Worm (Caenorhabditis elegans) whole organism, L4/young adult: Measurements from ENCODE around the gene K02E7.1.

Source experiments
- W03F9.2 ChIP-seq: fragments of 150-350 bp; optimal IDR thresholded peaks from 2 replicates; lab custom pipeline; 2014; ENCODE audit warnings: missing biosample characterization, missing genetic modification characterization
- dao-5 ChIP-seq: sonication (generic microtip); optimal IDR thresholded peaks from 2 replicates; lab custom pipeline; 2016; ENCODE audit warnings: missing genotype, missing genetic modification characterization, moderate library complexity, missing compliant biosample characterization
- him-1 ChIP-seq: sonication (generic microtip); optimal IDR thresholded peaks from 2 replicates; lab custom pipeline; 2016; ENCODE audit warnings: missing genotype, missing genetic modification reagents, missing genetic modification characterization, missing compliant biosample characterization

The K02E7.1 gene

ce11 chrII:1106914-1107597, 24.1 kb downstream of the K02E7.1 start, which contains the start of gene col-40:
TSS of gene col-40 (minus strand) at chrII:1106964.
- TF ChIP-seq W03F9.2 (tag; lab: Kevin White, UChicago): no peak
- no peak for TF ChIP-seq dao-5
- no peak for TF ChIP-seq him-1 (tag; lab: Kevin White, UChicago)

DNA sequence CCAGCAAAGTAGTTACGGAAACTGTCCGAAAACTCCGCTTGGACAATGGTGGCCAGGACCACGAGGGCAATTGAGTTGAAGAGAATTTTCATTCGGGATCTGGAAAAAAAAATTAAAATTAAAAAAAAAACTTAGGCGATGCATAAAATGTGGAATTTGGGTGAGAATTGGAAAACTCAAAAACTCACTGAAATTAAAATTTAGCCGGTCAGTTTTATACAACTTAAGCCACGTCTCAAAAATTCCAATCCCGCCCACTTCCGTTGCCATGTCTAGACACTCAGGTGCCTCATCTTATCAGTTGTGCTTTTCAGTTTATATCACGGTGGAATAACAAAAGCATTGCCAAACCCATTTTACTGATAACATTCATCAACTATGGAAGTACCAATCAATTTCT, 27.9 kb downstream of the K02E7.1 start, which contains the start of gene lips-11:
TSS of gene lips-11 (minus strand) at position 101 of the 400 bp plus-strand sequence.
- TF ChIP-seq W03F9.2 (tag; lab: Kevin White, UChicago): no peak
- TF ChIP-seq him-1 (tag; lab: Kevin White, UChicago): no peak
- no peak for TF ChIP-seq dao-5

DNA sequence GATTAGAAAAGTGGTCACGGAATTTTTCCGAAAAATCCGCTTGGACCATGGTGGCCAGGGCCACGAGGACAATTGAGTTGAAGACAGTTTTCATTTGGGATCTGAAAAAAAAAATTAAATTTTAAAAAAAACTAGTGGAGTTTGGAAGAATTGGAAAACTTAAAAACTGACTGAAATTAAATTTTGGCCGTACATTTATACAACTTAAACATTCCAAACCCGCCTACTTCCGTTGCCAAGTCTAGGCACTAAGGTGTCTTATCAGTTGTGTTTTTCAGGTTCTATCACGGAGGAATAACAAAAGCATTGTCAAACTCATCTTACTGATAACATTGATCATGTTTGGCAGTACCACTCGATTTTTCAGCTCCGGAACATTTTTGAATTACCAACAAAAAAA, 31.2 kb downstream of the K02E7.1 start, which contains the start of gene lips-12:
TSS of gene lips-12 (minus strand) at position 101 of the 400 bp plus-strand sequence.
- TF ChIP-seq him-1 (tag; lab: Kevin White, UChicago) (no peak), W03F9.2 (tag; lab: Kevin White, UChicago) (no peak), dao-5 (no peak)

ce11 chrII:1116521-1116920, 33.6 kb downstream of the K02E7.1 start:
- TF ChIP-seq dao-5 (no peak), W03F9.2 (tag; lab: Kevin White, UChicago) (no peak), him-1 (tag; lab: Kevin White, UChicago) (no peak)

- no peak for TF ChIP-seq dao-5
- no peak for TF ChIP-seq him-1 (tag; lab: Kevin White, UChicago)
- TF ChIP-seq W03F9.2 (tag; lab: Kevin White, UChicago): no peak
Measured at ce11 chrII:1117992-1118729, 35.2 kb downstream of the K02E7.1 start, which contains the start of gene lips-13. TSS of gene lips-13 (minus strand) at chrII:1118042.

DNA sequence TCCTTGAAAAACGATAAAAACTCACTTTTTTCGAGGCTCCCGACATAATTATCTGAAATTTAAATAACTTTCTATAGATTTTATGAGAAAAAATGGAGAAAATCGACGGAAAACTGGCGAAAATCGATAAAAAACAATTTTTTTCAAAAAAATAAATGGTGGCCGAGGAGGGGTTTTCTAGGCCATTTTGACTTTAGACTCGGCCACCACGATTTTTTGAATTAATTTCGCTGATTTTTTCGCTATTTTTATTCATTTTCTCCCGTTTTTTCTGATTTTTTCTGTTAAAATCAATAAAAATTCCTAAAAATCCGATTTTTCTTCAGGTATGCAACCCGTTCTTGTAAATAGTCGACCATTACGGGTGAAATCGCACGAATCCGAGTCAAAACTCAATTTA, 40.2 kb downstream of the K02E7.1 start, which contains the start of the genes sut-1 and eri-3:
TSS of gene sut-1 (minus strand) at position 58 of the 400 bp plus-strand sequence.
TSS of gene eri-3 (plus strand) at position 327 of the 400 bp plus-strand sequence.
- no peak for TF ChIP-seq W03F9.2 (tag; lab: Kevin White, UChicago)
- no peak for TF ChIP-seq him-1 (tag; lab: Kevin White, UChicago)
- TF ChIP-seq dao-5: no peak

- TF ChIP-seq W03F9.2 (tag; lab: Kevin White, UChicago) (no peak), him-1 (tag; lab: Kevin White, UChicago) (no peak), dao-5 (no peak)
Measured at ce11 chrII:1124757-1125156, 41.8 kb downstream of the K02E7.1 start.

- TF ChIP-seq him-1 (tag; lab: Kevin White, UChicago) (no peak), dao-5 (no peak), W03F9.2 (tag; lab: Kevin White, UChicago) (no peak)
Measured at ce11 chrII:1126472-1126871, 43.5 kb downstream of the K02E7.1 start.

- TF ChIP-seq W03F9.2 (tag; lab: Kevin White, UChicago) (no peak), dao-5 (no peak), him-1 (tag; lab: Kevin White, UChicago) (no peak)
Measured at ce11 chrII:1127676-1128075, 44.7 kb downstream of the K02E7.1 start, which contains the start of gene taf-6.1. TSS of gene taf-6.1 (plus strand) at chrII:1127976.

- TF ChIP-seq W03F9.2 (tag; lab: Kevin White, UChicago) (no peak), him-1 (tag; lab: Kevin White, UChicago) (no peak), dao-5 (no peak)
Measured at ce11 chrII:1130241-1130640, 47.3 kb downstream of the K02E7.1 start.

DNA sequence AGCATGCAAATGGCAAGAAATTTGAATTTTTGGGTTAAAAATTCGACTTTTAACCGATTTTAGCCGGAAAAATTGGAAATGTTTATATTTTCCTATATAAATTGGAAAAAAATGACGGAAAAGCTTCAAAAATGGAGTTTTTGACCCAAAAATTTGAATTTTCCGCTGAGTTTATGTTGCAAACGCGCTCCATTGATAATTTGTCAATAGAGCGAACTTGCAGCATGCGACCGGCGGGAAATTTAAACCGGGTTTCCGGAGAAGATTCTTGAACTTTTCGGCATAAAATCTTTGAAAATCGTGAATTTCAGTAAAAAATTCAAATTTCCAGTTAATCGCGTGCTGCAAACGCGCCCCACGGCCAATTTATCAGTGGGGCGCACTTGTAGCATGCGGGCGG, 48.4 kb downstream of the K02E7.1 start:
- TF ChIP-seq dao-5 (no peak), him-1 (tag; lab: Kevin White, UChicago) (no peak), W03F9.2 (tag; lab: Kevin White, UChicago) (no peak)

- TF ChIP-seq him-1 (tag; lab: Kevin White, UChicago): no peak
Measured at ce11 chrII:1131821-1132220, 48.9 kb downstream of the K02E7.1 start.

DNA sequence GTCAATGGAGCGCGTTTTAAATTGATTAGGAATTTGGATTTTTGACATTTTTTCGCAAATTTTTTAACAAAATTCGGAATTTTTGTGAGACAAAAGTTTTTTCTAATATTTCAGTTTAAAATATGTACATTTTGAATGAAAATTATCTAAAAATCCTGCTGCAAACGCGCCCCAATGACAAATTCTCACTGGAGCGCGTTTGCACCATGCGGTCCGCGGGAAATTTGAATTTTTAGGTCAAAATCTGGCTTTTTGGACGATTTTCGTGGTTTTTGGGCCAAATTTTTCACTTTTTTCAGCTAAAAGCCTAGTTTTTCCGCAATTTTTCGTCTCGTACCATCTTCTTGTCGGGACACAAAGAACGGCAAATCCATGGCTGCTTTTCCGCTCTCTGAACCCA, 49.8 kb downstream of the K02E7.1 start:
- no peak for TF ChIP-seq him-1 (tag; lab: Kevin White, UChicago)
- no peak for TF ChIP-seq W03F9.2 (tag; lab: Kevin White, UChicago)
- TF ChIP-seq dao-5: no peak

DNA sequence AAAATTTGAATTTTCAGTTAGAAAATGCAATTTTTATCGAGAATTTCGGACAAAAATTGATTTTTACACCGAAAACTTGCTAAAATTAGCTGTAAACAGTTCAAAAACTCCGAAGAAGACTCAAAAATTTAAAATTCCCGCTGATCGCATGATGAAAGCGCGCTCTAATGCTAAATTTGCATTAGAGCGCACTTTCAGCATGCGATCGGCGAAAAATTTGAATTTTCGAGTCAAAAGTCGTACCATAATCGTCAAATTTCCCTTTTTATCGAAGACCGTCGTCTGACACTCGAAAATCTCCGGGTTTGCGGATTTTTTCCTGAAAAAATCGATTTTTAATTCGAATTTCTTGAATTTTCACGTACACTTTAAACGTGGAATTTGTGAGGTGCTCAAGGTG, 50.3 kb downstream of the K02E7.1 start:
- no peak for TF ChIP-seq dao-5
- no peak for TF ChIP-seq him-1 (tag; lab: Kevin White, UChicago)
- no peak for TF ChIP-seq W03F9.2 (tag; lab: Kevin White, UChicago)
